Worm (Caenorhabditis elegans) whole organism, midembryonic: ENCODE data around the gene emb-8.

Source experiments
- cog-1 ChIP-seq: sonication (generic microtip); optimal IDR thresholded peaks from 2 replicates; lab custom pipeline; 2016; ENCODE audit warnings: missing genetic modification characterization, missing compliant biosample characterization
- flt-1 ChIP-seq: fragments of 200-800 bp; sonication (Bioruptor generic); IDR thresholded peaks from 2 replicates; pipeline ENCODE4 v1.3.6; 2022; ENCODE audit warnings: missing genetic modification characterization, missing compliant biosample characterization
- ztf-29 ChIP-seq: fragments of 200-800 bp; sonication (Bioruptor generic); IDR thresholded peaks from 2 replicates; pipeline ENCODE4 v1.3.6; 2022; ENCODE audit warnings: missing genetic modification reagents, missing genetic modification characterization, missing compliant biosample characterization

DNA sequence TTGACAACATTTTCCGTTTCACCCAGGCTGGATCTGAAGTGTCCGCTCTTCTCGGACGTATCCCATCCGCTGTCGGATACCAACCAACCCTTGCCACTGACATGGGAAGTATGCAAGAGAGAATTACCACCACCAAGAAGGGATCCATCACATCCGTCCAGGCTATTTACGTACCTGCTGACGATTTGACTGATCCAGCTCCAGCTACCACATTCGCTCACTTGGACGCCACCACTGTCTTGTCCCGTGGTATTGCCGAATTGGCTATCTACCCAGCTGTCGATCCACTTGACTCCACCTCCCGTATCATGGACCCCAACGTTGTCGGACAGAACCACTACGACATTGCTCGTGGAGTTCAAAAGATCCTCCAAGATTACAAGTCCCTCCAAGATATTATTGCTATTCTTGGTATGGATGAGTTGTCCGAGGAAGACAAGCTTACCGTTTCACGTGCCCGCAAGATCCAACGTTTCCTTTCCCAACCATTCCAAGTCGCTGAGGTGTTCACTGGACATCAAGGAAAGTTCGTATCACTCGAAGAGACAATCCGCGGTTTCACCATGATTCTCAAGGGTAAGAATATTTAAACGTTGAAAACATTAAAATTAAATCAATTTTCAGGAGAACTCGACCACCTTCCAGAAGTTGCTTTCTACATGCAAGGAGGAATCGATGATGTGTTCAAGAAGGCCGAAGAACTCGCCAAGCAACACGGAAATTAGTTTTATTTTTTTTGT, 30.2 kb upstream of the emb-8 start:
- TF ChIP-seq flt-1: no peak
- no peak for TF ChIP-seq cog-1 (tag; lab: Kevin White, UChicago)
- no peak for TF ChIP-seq ztf-29 (GFP tag; lab: Robert Waterston, UW)
